Fruit fly (Drosophila melanogaster) whole organism, embryonic: ENCODE data around the gene AstCC.

Experiments used
- CG10565 ChIP-seq: fragments of 200-800 bp; sonication (Bioruptor generic); optimal IDR thresholded peaks from 3 replicates; lab custom pipeline; 2016; ENCODE audit warnings: missing biosample characterization, mild to moderate bottlenecking, missing genetic modification characterization
- CG11560 ChIP-seq: fragments of 200-800 bp; sonication (Bioruptor generic); IDR thresholded peaks from 3 replicates; pipeline ENCODE4 v1.3.6; 2022; ENCODE audit warnings: missing biosample characterization, missing genetic modification characterization
- CG31224 ChIP-seq: fragments of 200-800 bp; sonication (Bioruptor generic); IDR thresholded peaks from 2 replicates; pipeline ENCODE4 v1.3.6; 2022; ENCODE audit warnings: missing biosample characterization, missing genetic modification characterization
- Chrac-16 ChIP-seq: fragments of 200-800 bp; sonication (Bioruptor generic); optimal IDR thresholded peaks from 3 replicates; lab custom pipeline; 2016; ENCODE audit warnings: missing biosample characterization, missing genetic modification characterization
- Ssrp ChIP-seq: fragments of 200-800 bp; sonication (Bioruptor generic); optimal IDR thresholded peaks from 2 replicates; lab custom pipeline; 2018; ENCODE audit warnings: missing biosample characterization, mild to moderate bottlenecking, missing genetic modification characterization, moderate library complexity
- Stat92E ChIP-seq, 3 experiments: fragments of >200 bp in 2 of 3; fragments of 200-800 bp in 1 of 3; sonication (Bioruptor generic) in 1 of 3; optimal IDR thresholded peaks; 2 replicates each; lab custom pipeline; 2017 to 2019; ENCODE audit warnings: missing biosample characterization in 3 of 3, missing genetic modification characterization in 3 of 3, mild to moderate bottlenecking in 1 of 3, moderate library complexity in 1 of 3
- dpn ChIP-seq, 2 experiments: fragments of 200-800 bp; sonication (Bioruptor generic); optimal IDR thresholded peaks; 3 replicates each; lab custom pipeline; 2016; ENCODE audit warnings: missing biosample characterization in 2 of 2, missing genetic modification characterization in 2 of 2
- gro ChIP-seq: fragments of 200-800 bp; sonication (Bioruptor generic); optimal IDR thresholded peaks from 2 replicates; lab custom pipeline; 2016; ENCODE audit warnings: missing biosample characterization, missing genetic modification characterization
- trh ChIP-seq: fragments of 200-800 bp; sonication (Bioruptor generic); optimal IDR thresholded peaks from 2 replicates; lab custom pipeline; 2016; ENCODE audit warnings: missing biosample characterization, missing genetic modification characterization

DNA sequence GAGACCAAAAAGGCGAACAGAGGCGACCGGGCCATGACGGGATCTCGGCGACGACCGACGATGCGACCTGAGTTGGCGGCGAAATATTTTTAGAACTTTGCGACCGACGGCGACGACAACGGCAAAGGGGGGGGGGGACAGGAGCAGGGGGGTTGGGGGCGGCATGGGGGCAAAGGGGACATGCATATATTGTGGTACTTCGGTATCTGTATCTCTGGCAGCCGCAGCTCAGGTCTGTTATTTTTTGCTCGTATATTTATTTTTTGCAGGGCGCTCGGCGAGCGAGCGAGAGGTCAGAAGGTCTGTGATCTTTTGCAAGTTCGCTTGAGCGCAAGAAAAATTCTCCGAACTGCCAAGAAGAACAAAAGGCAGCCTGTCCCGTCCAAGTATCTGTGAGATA, 25.8 kb downstream of the AstCC start:
- TF ChIP-seq CG10565 (GFP tag; lab: Kevin White, UChicago) (no peak), dpn (GFP tag; optimal IDR thresholded peaks at IDR 0.05; lab: Kevin White, UChicago) (no peak), Chrac-16 (GFP tag; lab: Kevin White, UChicago) (no peak), CG31224 (no peak), CG11560 (no peak), trh (GFP tag; lab: Kevin White, UChicago) (no peak), Ssrp (tag; lab: Kevin White, UChicago) (no peak), Stat92E (GFP tag; optimal IDR thresholded peaks at IDR 0.05; lab: Kevin White, UChicago) (no peak), gro (GFP tag; lab: Kevin White, UChicago) (no peak)
